Worm (Caenorhabditis elegans) whole organism, L1 larva: ENCODE results near the gene F37B4.15.

ENCODE experiments used
- Y116A8C.19 ChIP-seq: sonication (generic microtip); optimal IDR thresholded peaks from 2 replicates; lab custom pipeline; 2016; ENCODE audit warnings: missing compliant biosample characterization, missing genetic modification characterization, borderline replicate concordance
- ama-1 ChIP-seq: fragments of 150-350 bp; optimal IDR thresholded peaks from 2 replicates; lab custom pipeline; 2014
- elt-2 ChIP-seq: sonication (generic microtip); optimal IDR thresholded peaks from 2 replicates; lab custom pipeline; 2016; ENCODE audit warnings: missing genetic modification characterization, mild to moderate bottlenecking, inconsistent platforms, missing compliant biosample characterization, missing genetic modification reagents
- jun-1 ChIP-seq: fragments of 150-350 bp; optimal IDR thresholded peaks from 2 replicates; lab custom pipeline; 2014; ENCODE audit warnings: missing biosample characterization, missing genetic modification reagents, missing genetic modification characterization
- lin-35 ChIP-seq, 2 experiments: fragments of 150-350 bp; optimal IDR thresholded peaks; 2 replicates each; lab custom pipeline; 2014; ENCODE audit warnings: missing biosample characterization in 2 of 2, missing genetic modification characterization in 2 of 2, missing genetic modification reagents in 2 of 2
- lsy-2 ChIP-seq, 2 experiments: fragments of 150-350 bp; optimal IDR thresholded peaks; 2 replicates each; lab custom pipeline; 2014; ENCODE audit warnings: missing biosample characterization in 2 of 2, missing genetic modification characterization in 2 of 2
- nhr-47 ChIP-seq: sonication (generic microtip); optimal IDR thresholded peaks from 2 replicates; lab custom pipeline; 2016; ENCODE audit warnings: mild to moderate bottlenecking, missing genetic modification characterization, moderate library complexity, missing compliant biosample characterization
- nhr-71 ChIP-seq: sonication (generic microtip); optimal IDR thresholded peaks from 2 replicates; lab custom pipeline; 2016; ENCODE audit warnings: mild to moderate bottlenecking, missing genetic modification characterization, moderate library complexity, missing compliant biosample characterization
- pqm-1 ChIP-seq: sonication (generic microtip); optimal IDR thresholded peaks from 3 replicates; lab custom pipeline; 2017; ENCODE audit warnings: missing biosample characterization, missing genetic modification characterization
- snu-23 ChIP-seq: sonication (generic microtip); optimal IDR thresholded peaks from 2 replicates; lab custom pipeline; 2016; ENCODE audit warnings: missing genetic modification characterization, missing compliant biosample characterization
- sup-37 ChIP-seq: fragments of 200-800 bp; sonication (Bioruptor generic); optimal IDR thresholded peaks from 2 replicates; lab custom pipeline; 2018; ENCODE audit warnings: mild to moderate bottlenecking, missing genetic modification characterization, missing compliant biosample characterization
- unc-86 ChIP-seq: sonication (generic microtip); optimal IDR thresholded peaks from 2 replicates; lab custom pipeline; 2016; ENCODE audit warnings: missing genetic modification characterization, missing compliant biosample characterization

DNA sequence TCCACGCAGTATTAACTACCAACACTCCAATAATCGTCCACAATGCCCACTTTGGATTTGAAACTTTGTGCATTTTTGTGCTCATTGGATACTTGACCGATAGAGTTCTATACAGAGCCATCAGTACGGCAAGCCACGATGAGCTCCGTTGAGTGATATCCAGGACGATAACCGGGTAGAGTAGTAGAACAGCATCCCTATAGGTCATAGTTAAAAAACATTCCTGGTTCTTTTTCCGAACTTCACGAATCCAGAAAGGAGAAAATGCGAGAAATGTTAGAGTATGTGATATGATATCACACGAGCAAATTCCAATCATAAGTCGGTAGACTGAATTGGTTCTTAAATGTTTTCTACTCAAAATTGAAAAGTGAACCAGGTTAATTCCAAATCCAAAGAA is 3.8 kb upstream of the F37B4.15 start:
- no peak for TF ChIP-seq nhr-47
- TF ChIP-seq ama-1 (lab: Kevin White, UChicago) = no peak
- TF ChIP-seq lsy-2 (tag; optimal IDR thresholded peaks at IDR 0.05; lab: Kevin White, UChicago) = no peak
- TF ChIP-seq elt-2 (tag; lab: Kevin White, UChicago) = no peak
- no peak for TF ChIP-seq sup-37 (GFP tag; lab: Kevin White, UChicago)
- no peak for TF ChIP-seq pqm-1 (tag; lab: Kevin White, UChicago)
- no peak for TF ChIP-seq nhr-71 (tag; lab: Kevin White, UChicago)
- no peak for TF ChIP-seq snu-23 (GFP tag; lab: Kevin White, UChicago)
- TF ChIP-seq unc-86 (tag; lab: Kevin White, UChicago) = no peak
- no peak for TF ChIP-seq lin-35 (GFP tag; optimal IDR thresholded peaks at IDR 0.05; lab: Kevin White, UChicago)
- TF ChIP-seq jun-1 (tag; lab: Kevin White, UChicago) = no peak
- TF ChIP-seq Y116A8C.19 = no peak
